Fruit fly (Drosophila melanogaster): ENCODE measurements around the gene NPFR.

Gene NPFR

dm6 chr3R:6210266-6211040, 23.3 kb downstream of the NPFR start:
- TF ChIP-seq CG17801 (GFP tag; optimal IDR thresholded peaks at IDR 0.05; ENCODE audit: partially characterized antibody): no peak

dm6 chr3R:6211041-6211377, 23.9 kb downstream of the NPFR start:
- no peak for TF ChIP-seq CG17801 (GFP tag; optimal IDR thresholded peaks at IDR 0.05; ENCODE audit: partially characterized antibody)

dm6 chr3R:6214227-6214626, 27.1 kb downstream of the NPFR start:
- TF ChIP-seq CG17801 (GFP tag; optimal IDR thresholded peaks at IDR 0.05; ENCODE audit: partially characterized antibody): no peak

DNA sequence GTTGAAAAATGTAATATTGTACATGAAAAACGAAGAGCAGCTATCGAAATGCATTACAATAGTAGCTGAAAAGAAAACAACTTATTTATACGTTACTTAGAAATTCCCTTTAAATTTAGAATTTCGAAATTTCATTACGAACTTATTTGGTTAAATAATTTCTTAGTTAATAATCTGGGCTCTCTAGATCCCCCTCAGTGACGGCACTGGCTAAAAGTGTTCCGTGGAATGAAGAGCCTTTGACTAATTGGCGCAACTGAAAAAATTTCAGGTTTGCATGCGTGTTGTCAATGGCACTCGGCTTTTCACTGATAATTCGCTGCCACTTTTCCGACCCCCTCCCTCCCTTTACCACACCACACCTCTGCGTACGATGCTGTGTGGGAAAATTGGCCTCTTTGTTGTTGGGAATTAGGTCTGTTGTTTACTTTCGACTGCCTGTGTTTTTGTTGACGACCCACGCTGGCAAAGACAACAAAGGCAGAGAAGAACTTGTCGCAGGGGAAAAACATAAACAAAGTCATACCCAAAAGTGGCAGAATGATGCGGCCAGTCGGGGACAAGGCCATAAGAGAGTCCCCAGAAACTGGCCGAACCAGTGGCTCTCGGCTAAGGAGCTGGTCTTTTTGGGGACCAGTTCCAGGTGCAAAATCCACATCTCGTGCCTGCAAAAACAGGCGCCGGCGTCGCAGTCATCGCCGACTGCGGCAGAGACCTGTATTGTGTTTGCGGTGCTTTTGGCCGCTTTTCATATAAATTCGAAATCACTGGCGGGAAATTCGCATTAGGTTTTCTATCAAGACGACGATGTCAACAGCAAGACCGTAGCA, 28.2 kb downstream of the NPFR start, which contains the start of gene Osi3:
Osi3 (plus strand) TSS at position 780 of the 830 bp plus-strand sequence.
- no peak for TF ChIP-seq CG17801 (GFP tag; optimal IDR thresholded peaks at IDR 0.05; ENCODE audit: partially characterized antibody)

dm6 chr3R:6221681-6222080, 34.6 kb downstream of the NPFR start, which contains the start of gene Osi4:
Gene Osi4, minus strand, starts transcription at chr3R:6221781.
- no peak for TF ChIP-seq CG17801 (GFP tag; optimal IDR thresholded peaks at IDR 0.05; ENCODE audit: partially characterized antibody)

DNA sequence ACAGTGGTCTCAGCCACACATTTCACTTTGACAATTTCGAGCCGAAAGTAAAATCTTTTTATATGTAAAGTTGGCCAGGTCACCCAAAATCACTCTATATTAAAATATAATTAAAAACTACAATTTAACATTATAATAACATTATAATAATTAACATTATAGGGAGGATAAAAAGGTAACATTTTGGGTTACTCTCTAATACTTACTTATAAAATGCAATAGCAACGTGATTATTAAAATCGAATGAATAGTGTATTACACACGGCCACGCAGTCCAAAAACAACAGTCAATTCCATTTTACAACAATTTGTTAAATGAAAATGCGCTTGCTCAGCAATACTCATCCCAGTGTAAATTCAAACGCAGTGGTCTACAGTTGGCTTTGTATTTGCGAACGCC, 35.0 kb downstream of the NPFR start:
- TF ChIP-seq CG17801 (GFP tag; optimal IDR thresholded peaks at IDR 0.05; ENCODE audit: partially characterized antibody): no peak

DNA sequence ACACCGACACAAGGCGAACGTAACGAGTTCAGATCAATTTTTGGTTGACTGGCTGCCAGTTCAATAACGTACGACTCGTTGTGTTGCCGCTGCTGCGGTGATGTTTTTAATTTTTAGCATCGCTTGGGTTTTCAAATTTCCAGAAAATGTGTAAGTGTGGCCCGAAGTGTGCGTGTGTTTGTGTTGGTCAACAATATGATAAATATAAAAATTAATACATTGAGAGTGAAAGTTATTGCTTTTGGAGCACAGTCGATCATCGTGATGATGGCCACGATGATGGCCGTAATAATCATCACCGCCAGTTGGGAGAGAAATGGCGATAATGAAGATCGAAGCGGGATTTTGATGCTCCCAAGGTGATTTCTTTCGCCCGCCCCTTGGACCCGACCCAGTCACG, 39.0 kb downstream of the NPFR start:
- TF ChIP-seq CG17801 (GFP tag; optimal IDR thresholded peaks at IDR 0.05; ENCODE audit: partially characterized antibody): no peak

DNA sequence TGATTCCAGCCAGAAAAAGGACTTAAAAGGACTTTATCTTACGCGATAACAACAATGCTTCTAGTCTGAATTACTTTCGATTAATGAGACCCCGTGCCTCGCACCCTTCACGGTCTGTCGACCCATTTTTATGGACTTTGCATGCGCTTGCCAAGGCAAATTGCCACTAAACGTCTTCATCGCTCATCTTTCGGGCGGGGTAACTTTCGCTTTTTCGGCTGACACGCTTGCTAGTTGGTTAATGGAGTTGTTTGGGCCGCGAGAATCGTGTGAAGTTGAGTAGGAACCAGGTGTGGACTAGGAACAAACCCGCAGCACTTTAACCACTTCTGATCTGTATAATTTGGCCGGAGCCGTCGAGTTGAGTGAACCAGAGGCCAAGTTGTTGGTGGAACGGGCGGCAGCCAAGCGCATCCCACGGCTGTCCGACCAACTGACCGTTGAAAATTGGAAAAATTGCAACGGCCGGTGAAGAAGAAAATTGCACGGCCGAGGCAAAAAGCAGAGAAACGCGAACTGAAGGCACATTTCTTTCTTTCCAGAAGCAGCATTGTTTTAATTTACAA, 40.0 kb downstream of the NPFR start, which contains the start of gene Osi5:
Osi5 (plus strand) TSS at position 516 of the 566 bp plus-strand sequence.
- TF ChIP-seq CG17801 (GFP tag; optimal IDR thresholded peaks at IDR 0.05; ENCODE audit: partially characterized antibody): no peak

dm6 chr3R:6229055-6229841, 42.1 kb downstream of the NPFR start:
- TF ChIP-seq CG17801 (GFP tag; optimal IDR thresholded peaks at IDR 0.05; ENCODE audit: partially characterized antibody): no peak

DNA sequence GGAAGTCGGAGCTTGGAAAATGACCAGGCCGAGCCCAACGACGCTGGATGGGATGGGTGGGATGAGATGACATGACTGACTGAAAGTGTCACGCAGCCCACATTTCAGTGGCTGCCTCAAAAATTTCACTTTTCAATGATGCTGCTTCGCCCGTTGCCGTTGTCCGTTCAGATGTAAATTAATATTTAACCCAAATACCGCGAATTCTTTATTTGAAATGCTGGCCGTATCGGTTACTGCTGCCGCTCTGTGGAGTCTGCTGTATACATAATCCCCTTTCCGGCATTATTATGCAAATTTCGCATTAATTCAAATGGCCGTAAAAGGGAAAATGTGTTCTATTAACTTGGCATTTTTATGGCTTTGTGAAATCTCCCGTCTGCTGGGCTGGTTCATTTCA, 43.2 kb downstream of the NPFR start:
- TF ChIP-seq CG17801 (GFP tag; optimal IDR thresholded peaks at IDR 0.05; ENCODE audit: partially characterized antibody): no peak

- TF ChIP-seq CG17801 (GFP tag; optimal IDR thresholded peaks at IDR 0.05; ENCODE audit: partially characterized antibody): no peak
These were observed 44.3 kb downstream of the NPFR start for dm6 chr3R:6231391-6231790.

DNA sequence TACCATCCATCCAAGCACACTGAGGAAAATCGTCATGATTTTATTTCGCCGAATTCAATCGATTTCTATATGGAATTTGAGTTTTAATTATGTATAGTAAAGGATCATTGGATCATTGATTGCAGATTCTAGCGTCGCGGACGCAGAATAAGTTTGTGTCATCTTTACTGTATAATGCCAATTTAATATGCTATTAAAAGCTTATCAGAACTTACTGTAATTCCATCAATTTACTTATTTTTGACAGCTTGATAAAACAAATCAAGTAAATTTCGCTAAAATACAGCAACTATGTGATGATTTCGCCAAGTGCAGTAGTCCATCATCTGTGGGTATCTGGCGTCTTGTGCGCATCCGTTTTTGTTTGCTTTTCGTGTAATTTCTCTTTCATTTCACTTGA, 46.0 kb downstream of the NPFR start:
- TF ChIP-seq CG17801 (GFP tag; optimal IDR thresholded peaks at IDR 0.05; ENCODE audit: partially characterized antibody): no peak

dm6 chr3R:6234189-6234758, 47.2 kb downstream of the NPFR start, which contains the start of gene Osi6:
Gene Osi6, plus strand, starts transcription at chr3R:6234708.
- TF ChIP-seq CG17801 (GFP tag; optimal IDR thresholded peaks at IDR 0.05; ENCODE audit: partially characterized antibody): no peak

dm6 chr3R:6238977-6239376, 51.9 kb downstream of the NPFR start:
- no peak for TF ChIP-seq CG17801 (GFP tag; optimal IDR thresholded peaks at IDR 0.05; ENCODE audit: partially characterized antibody)

DNA sequence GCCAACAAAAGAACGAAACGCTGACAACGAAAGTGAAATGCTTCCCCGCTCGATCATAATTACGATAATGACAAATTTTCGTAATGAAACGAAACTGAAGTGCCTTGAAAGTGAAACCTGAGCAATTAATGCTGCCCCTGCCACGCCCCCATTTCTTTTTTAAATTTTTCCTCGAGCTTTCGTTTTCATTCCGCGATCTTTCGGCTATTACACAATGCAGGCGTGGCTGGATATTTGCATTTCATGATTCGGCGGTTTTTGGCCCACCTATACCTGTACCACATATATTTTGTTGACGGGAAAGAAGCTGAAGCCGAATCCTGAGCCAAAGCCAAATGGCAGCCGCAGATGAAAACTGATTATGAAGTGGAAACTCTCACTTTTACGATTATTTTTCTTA, 53.1 kb downstream of the NPFR start:
- no peak for TF ChIP-seq CG17801 (GFP tag; optimal IDR thresholded peaks at IDR 0.05; ENCODE audit: partially characterized antibody)

All from ovary, adult (tissue).